Fruit fly (Drosophila melanogaster): ENCODE results near the gene Snap24.

Gene Snap24

dm6 chr3R:9747875-9747899 lies 15.3 kb downstream of the Snap24 start, which contains the start of gene PpD3:
TSS of gene PpD3 (plus strand) at chr3R:9747875.
- TF ChIP-seq tap (tag; optimal IDR thresholded peaks at IDR 0.05) (no peak), dati (GFP tag; IDR thresholded peaks at IDR 0.05) (no peak), BEAF-32 (GFP tag; optimal IDR thresholded peaks at IDR 0.05) (peak; percentile 42), sqz (GFP tag; optimal IDR thresholded peaks at IDR 0.05) (no peak)

- TF ChIP-seq Antp (GFP tag; optimal IDR thresholded peaks at IDR 0.05) (peak; percentile 41), CG17829 (tag; optimal IDR thresholded peaks at IDR 0.05) (peak; percentile 57), vvl (GFP tag; IDR thresholded peaks at IDR 0.05) (peak; percentile 69), CG12391 (tag; optimal IDR thresholded peaks at IDR 0.05) (peak; percentile 70), Lpt (GFP tag; optimal IDR thresholded peaks at IDR 0.05) (no peak), CG4820 (GFP tag; optimal IDR thresholded peaks at IDR 0.05) (peak; percentile 46), CG33213 (GFP tag; optimal IDR thresholded peaks at IDR 0.05) (peak; percentile 30), pzg (GFP tag; optimal IDR thresholded peaks at IDR 0.05) (peak; percentile 23), Sox102F (GFP tag; optimal IDR thresholded peaks at IDR 0.05) (no peak), Fer1 (GFP tag; optimal IDR thresholded peaks at IDR 0.05) (peak; percentile 57), CG5953 (GFP tag; IDR thresholded peaks at IDR 0.05) (no peak), CG6683 (GFP tag; optimal IDR thresholded peaks at IDR 0.05) (no peak), inv (GFP tag; IDR thresholded peaks at IDR 0.05; ENCODE audit: partially characterized antibody) (peak; percentile 81), CG14441 (GFP tag; IDR thresholded peaks at IDR 0.05) (0 out of 2 replicates have a peak, but pooled peaks have one; percentile 10), CG1832 (GFP tag; optimal IDR thresholded peaks at IDR 0.05) (no peak), kni (GFP tag; optimal IDR thresholded peaks at IDR 0.05) (peak; percentile 54), hb (GFP tag; IDR thresholded peaks at IDR 0.05; ENCODE audit: partially characterized antibody) (peak; percentile 88), phol (tag; optimal IDR thresholded peaks at IDR 0.05) (peak; percentile 45), fd96Cb (tag; optimal IDR thresholded peaks at IDR 0.05) (peak; percentile 3), CG4404 (GFP tag; IDR thresholded peaks at IDR 0.05) (0 out of 2 replicates have a peak, but pooled peaks have one; percentile 28), MESR4 (GFP tag; optimal IDR thresholded peaks at IDR 0.05) (peak; percentile 82), Ets65A (GFP tag) (peak; percentile 73), chinmo (GFP tag; IDR thresholded peaks at IDR 0.05; ENCODE audit: partially characterized antibody) (peak; percentile 90), CG9215 (GFP tag; IDR thresholded peaks at IDR 0.05) (0 out of 2 replicates have a peak, but pooled peaks have one; percentile 44), org-1 (GFP tag; optimal IDR thresholded peaks at IDR 0.05) (no peak), nom (GFP tag; optimal IDR thresholded peaks at IDR 0.05) (peak; percentile 65), lmd (GFP tag; IDR thresholded peaks at IDR 0.05) (peak; percentile 45), CG2875 (GFP tag; optimal IDR thresholded peaks at IDR 0.05) (peak; percentile 11), CG3281 (GFP tag; optimal IDR thresholded peaks at IDR 0.05) (peak; percentile 71), Dref (GFP tag; IDR thresholded peaks at IDR 0.05) (peak; percentile 56), HLH54F (GFP tag; optimal IDR thresholded peaks at IDR 0.05) (peak; percentile 53), gro (GFP tag; optimal IDR thresholded peaks at IDR 0.05) (peak; percentile 55), CG8924 (tag; optimal IDR thresholded peaks at IDR 0.05) (peak; percentile 64), lilli (GFP tag; optimal IDR thresholded peaks at IDR 0.05) (peak; percentile 72), BtbVII (GFP tag; optimal IDR thresholded peaks at IDR 0.05) (peak; percentile 32), tin (GFP tag; optimal IDR thresholded peaks at IDR 0.05) (peak; percentile 50), dm (GFP tag; optimal IDR thresholded peaks at IDR 0.05) (peak; percentile 22), lab (GFP tag; optimal IDR thresholded peaks at IDR 0.05) (no peak), CG11695 (GFP tag; IDR thresholded peaks at IDR 0.05) (no peak), cwo (GFP tag; optimal IDR thresholded peaks at IDR 0.05) (no peak), Max (GFP tag; optimal IDR thresholded peaks at IDR 0.05) (peak; percentile 52), CG9876 (GFP tag; optimal IDR thresholded peaks at IDR 0.05) (no peak), CG16813 (GFP tag; IDR thresholded peaks at IDR 0.05; ENCODE audit: partially characterized antibody) (peak; percentile 89), CG7839 (tag; optimal IDR thresholded peaks at IDR 0.05) (no peak), Scr (GFP tag; IDR thresholded peaks at IDR 0.05; ENCODE audit: partially characterized antibody) (peak; percentile 96)
Measured at dm6 chr3R:9747272-9747874, 15.6 kb downstream of the Snap24 start, which contains the start of gene CG12948. TSS of gene CG12948 (minus strand) at chr3R:9747744.

Measured in whole organism, embryonic.